Worm (Caenorhabditis elegans) whole organism, L2 larva: ENCODE data around the gene ule-3.

ENCODE experiments used
- ama-1 ChIP-seq: fragments of 150-350 bp; optimal IDR thresholded peaks from 2 replicates; lab custom pipeline; 2018; ENCODE audit warnings: inconsistent platforms
- elt-1 ChIP-seq: fragments of 150-350 bp; optimal IDR thresholded peaks from 2 replicates; lab custom pipeline; 2014; ENCODE audit warnings: missing biosample characterization, missing genetic modification characterization
- elt-3 ChIP-seq: sonication (generic microtip); optimal IDR thresholded peaks from 2 replicates; lab custom pipeline; 2017; ENCODE audit warnings: missing biosample characterization, missing genetic modification characterization
- fos-1 ChIP-seq: fragments of 150-350 bp; optimal IDR thresholded peaks from 2 replicates; lab custom pipeline; 2014; ENCODE audit warnings: missing biosample characterization, missing genetic modification characterization
- lin-13 ChIP-seq: fragments of 150-350 bp; optimal IDR thresholded peaks from 2 replicates; lab custom pipeline; 2014; ENCODE audit warnings: missing biosample characterization, missing genetic modification reagents, missing genetic modification characterization
- nhr-23 ChIP-seq: fragments of 150-350 bp; optimal IDR thresholded peaks from 2 replicates; lab custom pipeline; 2014; ENCODE audit warnings: missing biosample characterization, missing genetic modification reagents, missing genetic modification characterization

DNA sequence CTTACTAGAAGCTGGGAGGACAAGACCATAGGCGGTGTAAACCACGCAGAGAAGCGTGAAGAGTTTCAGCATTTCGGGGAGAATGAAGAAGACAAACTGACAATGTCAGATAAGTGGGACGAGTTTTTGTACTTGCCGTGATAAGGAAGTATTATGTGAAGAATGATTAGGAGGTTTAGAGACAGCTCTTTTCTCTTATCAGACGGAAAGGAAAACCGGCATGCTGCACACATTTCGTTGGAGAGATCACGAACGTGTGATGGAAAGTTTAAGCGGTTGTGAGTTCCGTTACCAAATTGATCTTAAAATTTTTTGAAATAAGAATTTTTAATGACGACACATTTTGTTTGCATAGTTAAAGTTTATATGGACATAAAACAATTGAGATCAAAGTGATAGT, 43.0 kb upstream of the ule-3 start, which contains the start of gene F28H7.3:
- TF ChIP-seq elt-1 (tag; lab: Kevin White, UChicago) (no peak), ama-1 (lab: Kevin White, UChicago) (no peak), nhr-23 (tag; lab: Kevin White, UChicago) (no peak), fos-1 (tag; lab: Kevin White, UChicago) (peak; percentile 71), elt-3 (tag; lab: Kevin White, UChicago) (no peak), lin-13 (GFP tag; lab: Kevin White, UChicago) (no peak)
